Worm (Caenorhabditis elegans) whole organism, L1 larva: Measurements from ENCODE around the gene mdt-21.
A peak's percentile ranks its signal among the peaks of the same experiment; 100 is the strongest.

Experiments used
- C04F5.9 ChIP-seq: sonication (generic microtip); optimal IDR thresholded peaks from 2 replicates; lab custom pipeline; 2016; ENCODE audit warnings: missing genetic modification characterization, missing compliant biosample characterization
- C16A3.4 ChIP-seq: fragments of 150-350 bp; optimal IDR thresholded peaks from 2 replicates; lab custom pipeline; 2014; ENCODE audit warnings: missing biosample characterization, missing genetic modification characterization
- Y116A8C.19 ChIP-seq: sonication (generic microtip); optimal IDR thresholded peaks from 2 replicates; lab custom pipeline; 2016; ENCODE audit warnings: missing compliant biosample characterization, missing genetic modification characterization, borderline replicate concordance
- aha-1 ChIP-seq: fragments of 150-350 bp; optimal IDR thresholded peaks from 2 replicates; lab custom pipeline; 2014; ENCODE audit warnings: missing biosample characterization, missing genetic modification characterization
- aly-2 ChIP-seq: fragments of 150-350 bp; optimal IDR thresholded peaks from 2 replicates; lab custom pipeline; 2014; ENCODE audit warnings: missing biosample characterization, missing genetic modification characterization
- ama-1 ChIP-seq: fragments of 150-350 bp; optimal IDR thresholded peaks from 2 replicates; lab custom pipeline; 2014
- ceh-63 ChIP-seq: fragments of 200-800 bp; sonication (Bioruptor generic); optimal IDR thresholded peaks from 2 replicates; lab custom pipeline; 2018; ENCODE audit warnings: mild to moderate bottlenecking, missing genetic modification characterization, missing compliant biosample characterization
- ceh-88 ChIP-seq: fragments of 200-800 bp; sonication (Bioruptor generic); IDR thresholded peaks from 2 replicates; pipeline ENCODE4 v1.3.6; 2022; ENCODE audit warnings: missing genetic modification characterization, missing compliant biosample characterization
- ceh-90 ChIP-seq: sonication (generic microtip); optimal IDR thresholded peaks from 2 replicates; lab custom pipeline; 2016; ENCODE audit warnings: missing genetic modification characterization, missing compliant biosample characterization
- ces-1 ChIP-seq: fragments of 150-350 bp; optimal IDR thresholded peaks from 2 replicates; lab custom pipeline; 2014; ENCODE audit warnings: missing biosample characterization, missing genetic modification reagents, missing genetic modification characterization
- dsc-1 ChIP-seq: sonication (generic microtip); optimal IDR thresholded peaks from 2 replicates; lab custom pipeline; 2016; ENCODE audit warnings: mild to moderate bottlenecking, missing genetic modification characterization, missing compliant biosample characterization
- efl-3 ChIP-seq: fragments of 200-800 bp; sonication (Bioruptor generic); optimal IDR thresholded peaks from 2 replicates; lab custom pipeline; 2018; ENCODE audit warnings: mild to moderate bottlenecking, missing genetic modification characterization, missing compliant biosample characterization
- elt-2 ChIP-seq: sonication (generic microtip); optimal IDR thresholded peaks from 2 replicates; lab custom pipeline; 2016; ENCODE audit warnings: missing genetic modification characterization, mild to moderate bottlenecking, inconsistent platforms, missing compliant biosample characterization, missing genetic modification reagents
- elt-3 ChIP-seq, 6 experiments: fragments of 150-350 bp in 1 of 6; sonication (generic microtip); optimal IDR thresholded peaks; 2 replicates each; lab custom pipeline; 2017 to 2018; ENCODE audit warnings: missing biosample characterization in 6 of 6, missing genetic modification characterization in 6 of 6, inconsistent platforms in 1 of 6
- ets-5 ChIP-seq: fragments of 200-800 bp; sonication (Bioruptor generic); IDR thresholded peaks from 2 replicates; pipeline ENCODE4 v1.3.6; 2022; ENCODE audit warnings: missing genetic modification characterization, missing compliant biosample characterization
- fkh-10 ChIP-seq: sonication (generic microtip); optimal IDR thresholded peaks from 2 replicates; lab custom pipeline; 2017; ENCODE audit warnings: missing biosample characterization, missing genetic modification reagents, missing genetic modification characterization
- fkh-4 ChIP-seq: sonication (generic microtip); optimal IDR thresholded peaks from 2 replicates; lab custom pipeline; 2016; ENCODE audit warnings: missing compliant biosample characterization, missing genetic modification characterization, borderline replicate concordance
- fos-1 ChIP-seq: fragments of 150-350 bp; optimal IDR thresholded peaks from 2 replicates; lab custom pipeline; 2014; ENCODE audit warnings: missing biosample characterization, missing genetic modification characterization
- hlh-4 ChIP-seq: sonication (generic microtip); optimal IDR thresholded peaks from 2 replicates; lab custom pipeline; 2016; ENCODE audit warnings: mild to moderate bottlenecking, missing genetic modification characterization, missing compliant biosample characterization
- irx-1 ChIP-seq: sonication (generic microtip); optimal IDR thresholded peaks from 2 replicates; lab custom pipeline; 2016; ENCODE audit warnings: missing genetic modification characterization, missing compliant biosample characterization
- isw-1 ChIP-seq: fragments of 200-800 bp; sonication (Bioruptor generic); IDR thresholded peaks from 2 replicates; pipeline ENCODE4 v1.3.6; 2022; ENCODE audit warnings: missing genetic modification characterization, missing compliant biosample characterization
- jun-1 ChIP-seq: fragments of 150-350 bp; optimal IDR thresholded peaks from 2 replicates; lab custom pipeline; 2014; ENCODE audit warnings: missing biosample characterization, missing genetic modification reagents, missing genetic modification characterization
- lin-13 ChIP-seq: fragments of 150-350 bp; optimal IDR thresholded peaks from 2 replicates; lab custom pipeline; 2014; ENCODE audit warnings: missing biosample characterization, missing genetic modification reagents, missing genetic modification characterization
- lin-14 ChIP-seq: fragments of 200-800 bp; sonication (Bioruptor generic); optimal IDR thresholded peaks from 2 replicates; lab custom pipeline; 2018; ENCODE audit warnings: mild to moderate bottlenecking, missing genetic modification characterization, moderate library complexity, missing compliant biosample characterization
- lin-15B ChIP-seq: fragments of 150-350 bp; sonication (generic microtip); optimal IDR thresholded peaks from 3 replicates; lab custom pipeline; 2014; ENCODE audit warnings: missing biosample characterization, missing genetic modification characterization
- lin-35 ChIP-seq, 2 experiments: fragments of 150-350 bp; optimal IDR thresholded peaks; 2 replicates each; lab custom pipeline; 2014; ENCODE audit warnings: missing biosample characterization in 2 of 2, missing genetic modification characterization in 2 of 2, missing genetic modification reagents in 2 of 2
- lin-39 ChIP-seq: fragments of 150-350 bp; optimal IDR thresholded peaks from 2 replicates; lab custom pipeline; 2014; ENCODE audit warnings: missing biosample characterization, missing genetic modification reagents, missing genetic modification characterization
- lsy-2 ChIP-seq, 2 experiments: fragments of 150-350 bp; optimal IDR thresholded peaks; 2 replicates each; lab custom pipeline; 2014; ENCODE audit warnings: missing biosample characterization in 2 of 2, missing genetic modification characterization in 2 of 2
- mef-2 ChIP-seq: fragments of 150-350 bp; optimal IDR thresholded peaks from 2 replicates; lab custom pipeline; 2014; ENCODE audit warnings: missing biosample characterization, missing genetic modification characterization
- nhr-11 ChIP-seq: fragments of 150-350 bp; optimal IDR thresholded peaks from 2 replicates; lab custom pipeline; 2014; ENCODE audit warnings: missing biosample characterization, missing genetic modification characterization
- nhr-19 ChIP-seq: fragments of 200-800 bp; sonication (Bioruptor generic); conservative IDR thresholded peaks from 2 replicates; pipeline ENCODE4 v1.3.6; 2022; ENCODE audit warnings: missing genetic modification characterization, missing compliant biosample characterization
- nhr-20 ChIP-seq: sonication (generic microtip); optimal IDR thresholded peaks from 2 replicates; lab custom pipeline; 2016; ENCODE audit warnings: mild to moderate bottlenecking, missing genetic modification characterization, missing compliant biosample characterization
- nhr-237 ChIP-seq: fragments of 150-350 bp; optimal IDR thresholded peaks from 2 replicates; lab custom pipeline; 2014; ENCODE audit warnings: missing biosample characterization, missing genetic modification characterization
- nhr-71 ChIP-seq: sonication (generic microtip); optimal IDR thresholded peaks from 2 replicates; lab custom pipeline; 2016; ENCODE audit warnings: mild to moderate bottlenecking, missing genetic modification characterization, moderate library complexity, missing compliant biosample characterization
- nhr-76 ChIP-seq: sonication (generic microtip); optimal IDR thresholded peaks from 2 replicates; lab custom pipeline; 2017; ENCODE audit warnings: missing biosample characterization, missing genetic modification characterization
- nhr-84 ChIP-seq: sonication (generic microtip); optimal IDR thresholded peaks from 2 replicates; lab custom pipeline; 2017; ENCODE audit warnings: missing biosample characterization, missing genetic modification characterization
- pag-3 ChIP-seq: sonication (generic microtip); optimal IDR thresholded peaks from 2 replicates; lab custom pipeline; 2017; ENCODE audit warnings: missing genetic modification characterization, mild to moderate bottlenecking, missing compliant biosample characterization, antibody characterized with exemption, borderline replicate concordance; ENCODE audit not compliant: insufficient read depth
- pax-3 ChIP-seq: fragments of 200-800 bp; sonication (Bioruptor generic); optimal IDR thresholded peaks from 2 replicates; lab custom pipeline; 2018; ENCODE audit warnings: mild to moderate bottlenecking, missing genetic modification characterization, moderate library complexity, missing compliant biosample characterization
- pqm-1 ChIP-seq: sonication (generic microtip); optimal IDR thresholded peaks from 3 replicates; lab custom pipeline; 2017; ENCODE audit warnings: missing biosample characterization, missing genetic modification characterization
- rnt-1 ChIP-seq: sonication (generic microtip); optimal IDR thresholded peaks from 2 replicates; lab custom pipeline; 2016; ENCODE audit warnings: mild to moderate bottlenecking, missing genetic modification characterization, moderate library complexity, missing compliant biosample characterization
- skn-1 ChIP-seq: fragments of 150-350 bp; optimal IDR thresholded peaks from 2 replicates; lab custom pipeline; 2014; ENCODE audit warnings: missing biosample characterization, missing genetic modification characterization
- snpc-4 ChIP-seq: fragments of 150-350 bp; optimal IDR thresholded peaks from 2 replicates; lab custom pipeline; 2014; ENCODE audit warnings: missing biosample characterization, missing genetic modification characterization
- snu-23 ChIP-seq: sonication (generic microtip); optimal IDR thresholded peaks from 2 replicates; lab custom pipeline; 2016; ENCODE audit warnings: missing genetic modification characterization, missing compliant biosample characterization
- sox-4 ChIP-seq: sonication (generic microtip); optimal IDR thresholded peaks from 2 replicates; lab custom pipeline; 2016; ENCODE audit warnings: missing genetic modification characterization, missing compliant biosample characterization
- swsn-7 ChIP-seq: sonication (generic microtip); optimal IDR thresholded peaks from 2 replicates; lab custom pipeline; 2016; ENCODE audit warnings: missing genetic modification characterization, missing compliant biosample characterization
- tbx-2 ChIP-seq: sonication (generic microtip); optimal IDR thresholded peaks from 2 replicates; lab custom pipeline; 2016; ENCODE audit warnings: missing genetic modification characterization, missing compliant biosample characterization
- unc-130 ChIP-seq: fragments of 150-350 bp; optimal IDR thresholded peaks from 2 replicates; lab custom pipeline; 2017; ENCODE audit warnings: missing biosample characterization, missing genetic modification characterization, inconsistent platforms
- unc-30 ChIP-seq: sonication (generic microtip); optimal IDR thresholded peaks from 2 replicates; lab custom pipeline; 2017; ENCODE audit warnings: missing biosample characterization, missing genetic modification characterization
- unc-62 ChIP-seq: fragments of 150-350 bp; optimal IDR thresholded peaks from 2 replicates; lab custom pipeline; 2014; ENCODE audit warnings: missing biosample characterization, missing genetic modification reagents, missing genetic modification characterization
- unc-86 ChIP-seq: sonication (generic microtip); optimal IDR thresholded peaks from 2 replicates; lab custom pipeline; 2016; ENCODE audit warnings: missing genetic modification characterization, missing compliant biosample characterization
- unc-98 ChIP-seq: fragments of 200-800 bp; sonication (Bioruptor generic); IDR thresholded peaks from 2 replicates; pipeline ENCODE4 v1.3.6; 2022; ENCODE audit warnings: missing genetic modification characterization, missing compliant biosample characterization
- vab-15 ChIP-seq: sonication (generic microtip); optimal IDR thresholded peaks from 2 replicates; lab custom pipeline; 2017; ENCODE audit warnings: missing genotype, mild to moderate bottlenecking, missing genetic modification characterization, missing compliant biosample characterization
- xbp-1 ChIP-seq: sonication (generic microtip); optimal IDR thresholded peaks from 2 replicates; lab custom pipeline; 2016; ENCODE audit warnings: missing genetic modification characterization, missing compliant biosample characterization
- zip-4 ChIP-seq: fragments of 200-800 bp; sonication (Bioruptor generic); optimal IDR thresholded peaks from 2 replicates; lab custom pipeline; 2018; ENCODE audit warnings: mild to moderate bottlenecking, missing genetic modification characterization, moderate library complexity, missing compliant biosample characterization
- ztf-4 ChIP-seq: fragments of 150-350 bp; optimal IDR thresholded peaks from 2 replicates; lab custom pipeline; 2014; ENCODE audit warnings: missing biosample characterization, missing genetic modification characterization

The mdt-21 gene

DNA sequence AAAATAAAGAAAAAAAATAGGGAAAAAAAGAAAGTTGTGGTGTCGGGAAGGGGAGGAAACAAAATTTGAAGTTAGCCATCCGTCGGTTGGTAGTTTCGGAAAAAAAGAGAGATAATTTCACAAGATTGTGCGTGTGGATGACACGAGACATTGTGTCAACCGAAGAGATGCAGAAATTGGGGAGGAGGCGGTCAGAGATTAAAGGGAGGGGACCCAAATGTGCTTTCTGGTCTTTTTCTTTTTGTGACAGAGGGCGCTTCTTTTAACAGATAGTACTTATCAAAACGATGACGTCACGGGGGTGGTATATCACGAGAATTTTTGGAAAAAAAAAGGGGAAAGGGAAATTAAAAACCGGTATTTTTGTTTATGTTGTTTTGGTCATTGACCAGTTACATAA lies 38.9 kb upstream of the mdt-21 start (continued):
- TF ChIP-seq C04F5.9 (no peak), unc-130 (tag; lab: Kevin White, UChicago) (peak; percentile 25), nhr-237 (tag; lab: Kevin White, UChicago) (no peak), mef-2 (tag; lab: Kevin White, UChicago) (no peak), nhr-11 (tag; lab: Kevin White, UChicago) (no peak), pax-3 (tag; lab: Kevin White, UChicago) (no peak), lin-39 (tag; lab: Kevin White, UChicago) (no peak), fkh-10 (GFP tag; lab: Kevin White, UChicago) (no peak), unc-86 (tag; lab: Kevin White, UChicago) (no peak), elt-3 (tag; optimal IDR thresholded peaks at IDR 0.05; lab: Kevin White, UChicago) (peak in 2 of 6 experiments; percentile 6 to 65), rnt-1 (tag; lab: Kevin White, UChicago) (peak; percentile 76), ceh-88 (GFP tag; lab: Robert Waterston, UW) (no peak), aha-1 (no peak), lin-14 (GFP tag; lab: Kevin White, UChicago) (peak; percentile 87), nhr-76 (tag; lab: Kevin White, UChicago) (no peak), tbx-2 (tag; lab: Kevin White, UChicago) (peak; percentile 50), nhr-19 (peak; percentile 51), ztf-4 (tag; lab: Kevin White, UChicago) (no peak), aly-2 (tag; lab: Kevin White, UChicago) (no peak), vab-15 (tag; lab: Kevin White, UChicago) (no peak), zip-4 (no peak), lin-15B (no peak), sox-4 (tag; lab: Kevin White, UChicago) (no peak), elt-2 (tag; lab: Kevin White, UChicago) (no peak), unc-98 (GFP tag; lab: Robert Waterston, UW) (no peak), isw-1 (GFP tag; lab: Robert Waterston, UW) (peak; percentile 20; the same call in 1 of the 2 replicates), nhr-20 (tag; lab: Kevin White, UChicago) (peak; percentile 57), skn-1 (tag; lab: Kevin White, UChicago) (peak; percentile 14), xbp-1 (tag; lab: Kevin White, UChicago) (no peak), dsc-1 (tag; lab: Kevin White, UChicago) (peak; percentile 44), fkh-4 (no peak), ama-1 (lab: Kevin White, UChicago) (no peak), ceh-63 (GFP tag; lab: Kevin White, UChicago) (no peak), unc-30 (tag; lab: Kevin White, UChicago) (no peak), nhr-84 (tag; lab: Kevin White, UChicago) (no peak), ceh-90 (tag; lab: Kevin White, UChicago) (no peak), irx-1 (tag; lab: Kevin White, UChicago) (no peak), lsy-2 (tag; optimal IDR thresholded peaks at IDR 0.05; lab: Kevin White, UChicago) (peak; percentile 57 to 65), C16A3.4 (peak; percentile 29), lin-35 (GFP tag; optimal IDR thresholded peaks at IDR 0.05; lab: Kevin White, UChicago) (peak; percentile 27 to 29), ces-1 (GFP tag; lab: Kevin White, UChicago) (no peak), pqm-1 (tag; lab: Kevin White, UChicago) (no peak), efl-3 (GFP tag; lab: Kevin White, UChicago) (no peak), snu-23 (GFP tag; lab: Kevin White, UChicago) (peak; percentile 70), hlh-4 (tag; lab: Kevin White, UChicago) (no peak), ets-5 (GFP tag; lab: Robert Waterston, UW) (no peak), jun-1 (tag; lab: Kevin White, UChicago) (no peak), fos-1 (tag; lab: Kevin White, UChicago) (no peak), lin-13 (GFP tag; lab: Kevin White, UChicago) (no peak), nhr-71 (peak; percentile 80), snpc-4 (tag; lab: Kevin White, UChicago) (peak; percentile 26), Y116A8C.19 (tag; lab: Kevin White, UChicago) (no peak), unc-62 (GFP tag; lab: Kevin White, UChicago) (no peak), pag-3 (tag; lab: Kevin White, UChicago) (no peak), swsn-7 (peak; percentile 35)
